Fruit fly (Drosophila melanogaster) whole organism, embryonic: ENCODE results near the gene CG7054.

Experiments used
- Abd-B ChIP-seq: fragments of 200-800 bp; sonication (Bioruptor generic); optimal IDR thresholded peaks from 2 replicates; lab custom pipeline; 2018; ENCODE audit warnings: missing biosample characterization, mild to moderate bottlenecking, missing genetic modification characterization, moderate library complexity
- B-H1 ChIP-seq: fragments of 200-800 bp; sonication (Bioruptor generic); IDR thresholded peaks from 3 replicates; pipeline ENCODE4 v1.3.6; 2022; ENCODE audit warnings: missing biosample characterization, missing genetic modification characterization
- CG10267 ChIP-seq: fragments of 200-800 bp; sonication (Bioruptor generic); optimal IDR thresholded peaks from 2 replicates; lab custom pipeline; 2018; ENCODE audit warnings: missing biosample characterization, mild to moderate bottlenecking, missing genetic modification characterization, moderate library complexity
- CG10565 ChIP-seq: fragments of 200-800 bp; sonication (Bioruptor generic); optimal IDR thresholded peaks from 3 replicates; lab custom pipeline; 2016; ENCODE audit warnings: missing biosample characterization, mild to moderate bottlenecking, missing genetic modification characterization
- CG12219 ChIP-seq: fragments of 200-800 bp; sonication (Bioruptor generic); optimal IDR thresholded peaks from 3 replicates; lab custom pipeline; 2018; ENCODE audit warnings: missing biosample characterization, mild to moderate bottlenecking, missing genetic modification characterization
- CG12236 ChIP-seq: fragments of 200-800 bp; sonication (Bioruptor generic); optimal IDR thresholded peaks from 2 replicates; lab custom pipeline; 2016; ENCODE audit warnings: missing biosample characterization, missing genetic modification characterization
- CG1233 ChIP-seq: fragments of 200-800 bp; sonication (Bioruptor generic); optimal IDR thresholded peaks from 4 replicates; lab custom pipeline; 2018; ENCODE audit warnings: missing biosample characterization, mild to moderate bottlenecking, missing genetic modification characterization
- CG13624 ChIP-seq: fragments of 200-800 bp; sonication (Bioruptor generic); optimal IDR thresholded peaks from 2 replicates; lab custom pipeline; 2016; ENCODE audit warnings: missing biosample characterization, missing genetic modification characterization
- CG14710 ChIP-seq: fragments of 200-800 bp; sonication (Bioruptor generic); optimal IDR thresholded peaks from 3 replicates; lab custom pipeline; 2019; ENCODE audit warnings: missing biosample characterization, mild to moderate bottlenecking, missing genetic modification characterization, moderate library complexity
- CG14965 ChIP-seq: fragments of 200-800 bp; sonication (Bioruptor generic); optimal IDR thresholded peaks from 2 replicates; lab custom pipeline; 2016; ENCODE audit warnings: missing biosample characterization, missing genetic modification characterization, borderline replicate concordance
- CG18619 ChIP-seq: fragments of 200-800 bp; sonication (Bioruptor generic); optimal IDR thresholded peaks from 3 replicates; lab custom pipeline; 2017; ENCODE audit warnings: missing biosample characterization, mild to moderate bottlenecking, missing genetic modification characterization
- CG2199 ChIP-seq: fragments of 200-800 bp; sonication (Bioruptor generic); IDR thresholded peaks from 3 replicates; pipeline ENCODE4 v1.3.6; 2022; ENCODE audit warnings: missing biosample characterization, missing genetic modification characterization
- CG3065 ChIP-seq: fragments of 200-800 bp; sonication (Bioruptor generic); optimal IDR thresholded peaks from 2 replicates; lab custom pipeline; 2016; ENCODE audit warnings: missing biosample characterization, missing genetic modification characterization
- CG33213 ChIP-seq: fragments of 200-800 bp; sonication (Bioruptor generic); optimal IDR thresholded peaks from 3 replicates; lab custom pipeline; 2016; ENCODE audit warnings: missing biosample characterization, missing genetic modification characterization
- CG34422 ChIP-seq: fragments of 200-800 bp; sonication (Bioruptor generic); IDR thresholded peaks from 3 replicates; pipeline ENCODE4 v1.3.6; 2022; ENCODE audit warnings: missing biosample characterization, missing genetic modification characterization
- CG4360 ChIP-seq: fragments of 200-800 bp; sonication (Bioruptor generic); IDR thresholded peaks from 2 replicates; pipeline ENCODE4 v1.3.6; 2022; ENCODE audit warnings: missing biosample characterization, missing genetic modification characterization
- CG4707 ChIP-seq: fragments of 200-800 bp; sonication (Bioruptor generic); optimal IDR thresholded peaks from 2 replicates; lab custom pipeline; 2018; ENCODE audit warnings: missing biosample characterization, mild to moderate bottlenecking, missing genetic modification characterization, moderate library complexity
- CG5180 ChIP-seq: fragments of 200-800 bp; sonication (Bioruptor generic); optimal IDR thresholded peaks from 3 replicates; lab custom pipeline; 2017; ENCODE audit warnings: missing biosample characterization, missing genetic modification characterization, mild to moderate bottlenecking, moderate library complexity, missing genetic modification reagents
- CG7372 ChIP-seq: fragments of 200-800 bp; sonication (Bioruptor generic); IDR thresholded peaks from 2 replicates; pipeline ENCODE4 v1.3.6; 2022; ENCODE audit warnings: missing biosample characterization, missing genetic modification characterization
- CG7928 ChIP-seq: fragments of 200-800 bp; sonication (Bioruptor generic); optimal IDR thresholded peaks from 2 replicates; lab custom pipeline; 2017; ENCODE audit warnings: missing biosample characterization, mild to moderate bottlenecking, missing genetic modification characterization
- CG8089 ChIP-seq: fragments of 200-800 bp; sonication (Bioruptor generic); optimal IDR thresholded peaks from 3 replicates; lab custom pipeline; 2016; ENCODE audit warnings: missing biosample characterization, missing genetic modification characterization
- CG8924 ChIP-seq: fragments of 200-800 bp; optimal IDR thresholded peaks from 3 replicates; lab custom pipeline; 2019; ENCODE audit warnings: missing biosample characterization, mild to moderate bottlenecking, missing genetic modification characterization, moderate library complexity
- CG9876 ChIP-seq: fragments of 200-800 bp; sonication (Bioruptor generic); optimal IDR thresholded peaks from 2 replicates; lab custom pipeline; 2016; ENCODE audit warnings: missing biosample characterization, missing genetic modification characterization
- Dek ChIP-seq: fragments of 200-800 bp; sonication (Bioruptor generic); optimal IDR thresholded peaks from 3 replicates; lab custom pipeline; 2019; ENCODE audit warnings: missing biosample characterization, mild to moderate bottlenecking, missing genetic modification characterization, moderate library complexity
- Ets65A ChIP-seq: fragments of 200-800 bp; sonication (Bioruptor generic); peaks from one replicate; lab custom pipeline; 2016; ENCODE audit warnings: missing biosample characterization, missing genetic modification characterization
- Ets97D ChIP-seq: fragments of 200-800 bp; sonication (Bioruptor generic); optimal IDR thresholded peaks from 3 replicates; lab custom pipeline; 2016; ENCODE audit warnings: missing biosample characterization, missing genetic modification characterization
- Fer3 ChIP-seq: fragments of 200-800 bp; sonication (Bioruptor generic); optimal IDR thresholded peaks from 2 replicates; lab custom pipeline; 2018; ENCODE audit warnings: missing biosample characterization, mild to moderate bottlenecking, missing genetic modification characterization, moderate library complexity
- Hr3 ChIP-seq: fragments of 200-800 bp; sonication (Bioruptor generic); optimal IDR thresholded peaks from 3 replicates; lab custom pipeline; 2016; ENCODE audit warnings: missing biosample characterization, missing genetic modification characterization
- Hsf ChIP-seq: fragments of 200-800 bp; sonication (Bioruptor generic); optimal IDR thresholded peaks from 3 replicates; lab custom pipeline; 2016; ENCODE audit warnings: missing biosample characterization, missing genetic modification characterization
- NC2α ChIP-seq: fragments of 200-800 bp; sonication (Bioruptor generic); optimal IDR thresholded peaks from 2 replicates; lab custom pipeline; 2016; ENCODE audit warnings: missing biosample characterization, missing genetic modification characterization
- Oaz ChIP-seq: fragments of 200-800 bp; sonication (Bioruptor generic); IDR thresholded peaks from 2 replicates; pipeline ENCODE4 v1.3.6; 2022; ENCODE audit warnings: missing biosample characterization, missing genetic modification characterization
- Sox102F ChIP-seq: fragments of 200-800 bp; sonication (Bioruptor generic); optimal IDR thresholded peaks from 2 replicates; lab custom pipeline; 2018; ENCODE audit warnings: missing biosample characterization, mild to moderate bottlenecking, missing genetic modification characterization, moderate library complexity
- amos ChIP-seq: fragments of 200-800 bp; sonication (Bioruptor generic); IDR thresholded peaks from 2 replicates; pipeline ENCODE4 v1.3.6; 2022; ENCODE audit warnings: missing biosample characterization, missing genetic modification characterization; ENCODE audit not compliant: partially characterized antibody
- az2 ChIP-seq: fragments of 200-800 bp; sonication (Bioruptor generic); optimal IDR thresholded peaks from 3 replicates; lab custom pipeline; 2016; ENCODE audit warnings: missing biosample characterization, missing genetic modification characterization
- cg ChIP-seq: fragments of 200-800 bp; sonication (Bioruptor generic); optimal IDR thresholded peaks from 3 replicates; lab custom pipeline; 2019; ENCODE audit warnings: missing biosample characterization, mild to moderate bottlenecking, missing genetic modification characterization, moderate library complexity
- chn ChIP-seq: fragments of 200-800 bp; sonication (Bioruptor generic); optimal IDR thresholded peaks from 2 replicates; lab custom pipeline; 2016; ENCODE audit warnings: missing biosample characterization, missing genetic modification characterization
- croc ChIP-seq: fragments of 200-800 bp; sonication (Bioruptor generic); conservative IDR thresholded peaks from 3 replicates; pipeline ENCODE4 v1.3.6; 2022; ENCODE audit warnings: missing biosample characterization, missing genetic modification characterization
- en ChIP-seq: fragments of 200-800 bp; sonication (Bioruptor generic); optimal IDR thresholded peaks from 2 replicates; lab custom pipeline; 2016; ENCODE audit warnings: missing biosample characterization, missing genetic modification characterization
- grau ChIP-seq: fragments of 200-800 bp; optimal IDR thresholded peaks from 3 replicates; lab custom pipeline; 2019; ENCODE audit warnings: missing biosample characterization, mild to moderate bottlenecking, missing genetic modification characterization, moderate library complexity
- hb ChIP-seq: fragments of 200-800 bp; sonication (Bioruptor generic); IDR thresholded peaks from 3 replicates; pipeline ENCODE4 v1.3.6; 2022; ENCODE audit warnings: missing biosample characterization, missing genetic modification characterization; ENCODE audit not compliant: partially characterized antibody
- kay ChIP-seq: fragments of 200-800 bp; sonication (Bioruptor generic); optimal IDR thresholded peaks from 2 replicates; lab custom pipeline; 2016; ENCODE audit warnings: missing biosample characterization, missing genetic modification characterization
- lab ChIP-seq: fragments of 200-800 bp; sonication (Bioruptor generic); optimal IDR thresholded peaks from 3 replicates; lab custom pipeline; 2017; ENCODE audit warnings: missing biosample characterization, missing genetic modification characterization, mild to moderate bottlenecking, moderate library complexity, missing genetic modification reagents
- maf-S ChIP-seq: fragments of 200-800 bp; sonication (Bioruptor generic); optimal IDR thresholded peaks from 2 replicates; lab custom pipeline; 2016; ENCODE audit warnings: missing biosample characterization, missing genetic modification characterization
- oc ChIP-seq: fragments of 200-800 bp; sonication (Bioruptor generic); optimal IDR thresholded peaks from 2 replicates; lab custom pipeline; 2018; ENCODE audit warnings: missing biosample characterization, mild to moderate bottlenecking, missing genetic modification characterization, moderate library complexity
- ro ChIP-seq: fragments of 200-800 bp; sonication (Bioruptor generic); IDR thresholded peaks from 2 replicates; pipeline ENCODE4 v1.3.6; 2022; ENCODE audit warnings: missing biosample characterization, missing genetic modification characterization
- sim ChIP-seq: fragments of 200-800 bp; sonication (Bioruptor generic); IDR thresholded peaks from 2 replicates; pipeline ENCODE4 v1.3.6; 2022; ENCODE audit warnings: missing biosample characterization, missing genetic modification characterization
- slou ChIP-seq: fragments of 200-800 bp; sonication (Bioruptor generic); optimal IDR thresholded peaks from 3 replicates; lab custom pipeline; 2016; ENCODE audit warnings: missing biosample characterization, missing genetic modification characterization
- so ChIP-seq: fragments of 200-800 bp; sonication (Bioruptor generic); IDR thresholded peaks from 3 replicates; pipeline ENCODE4 v1.3.6; 2022; ENCODE audit warnings: missing biosample characterization, missing genetic modification characterization
- trem ChIP-seq: fragments of 200-800 bp; optimal IDR thresholded peaks from 3 replicates; lab custom pipeline; 2019; ENCODE audit warnings: missing biosample characterization, mild to moderate bottlenecking, missing genetic modification characterization, moderate library complexity
- vnd ChIP-seq: fragments of 200-800 bp; sonication (Bioruptor generic); IDR thresholded peaks from 3 replicates; pipeline ENCODE4 v1.3.6; 2022; ENCODE audit warnings: missing biosample characterization, missing genetic modification characterization; ENCODE audit not compliant: partially characterized antibody
- wor ChIP-seq: fragments of 200-800 bp; sonication (Bioruptor generic); IDR thresholded peaks from 2 replicates; pipeline ENCODE4 v1.3.6; 2022; ENCODE audit warnings: missing biosample characterization, missing genetic modification characterization
- z ChIP-seq: fragments of 200-800 bp; sonication (Bioruptor generic); IDR thresholded peaks from 3 replicates; pipeline ENCODE4 v1.3.6; 2022; ENCODE audit warnings: missing biosample characterization, missing genetic modification characterization

The CG7054 gene

DNA sequence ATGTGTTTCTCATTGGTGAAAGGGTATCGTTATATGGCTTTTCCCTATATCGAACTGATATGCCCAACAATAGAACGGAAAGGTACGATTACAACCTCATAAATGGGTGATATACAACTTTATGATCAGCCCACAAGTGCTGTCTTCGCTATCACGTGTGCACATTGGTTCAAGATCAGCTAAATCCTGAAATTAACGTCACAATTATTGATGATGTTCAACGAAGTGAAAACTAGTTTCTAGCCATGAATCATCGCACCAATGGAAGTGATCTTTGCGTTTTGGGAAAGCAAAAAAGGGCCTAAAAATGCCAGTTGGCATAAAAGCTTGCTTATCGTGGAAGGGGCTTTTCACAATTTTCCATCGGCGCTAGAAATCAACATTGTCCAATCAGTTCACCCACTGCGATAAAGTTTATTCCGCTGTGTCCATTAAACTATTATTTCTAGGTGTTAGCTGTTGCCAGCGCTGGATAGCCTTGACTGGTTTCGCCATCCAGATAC lies at the start of gene CG7054 (continued):
- TF ChIP-seq trem (no peak), sim (no peak), en (GFP tag; lab: Kevin White, UChicago) (no peak), slou (no peak), maf-S (GFP tag; lab: Kevin White, UChicago) (no peak), Ets97D (GFP tag; lab: Kevin White, UChicago) (no peak), CG7928 (GFP tag; lab: Kevin White, UChicago) (no peak), CG1233 (peak; percentile 13), CG14710 (no peak), Hr3 (GFP tag; lab: Kevin White, UChicago) (no peak), CG18619 (GFP tag; lab: Kevin White, UChicago) (no peak), amos (GFP tag; lab: Robert Waterston, UW) (no peak; the same call in 1 of the 2 replicates), CG34422 (GFP tag; lab: Robert Waterston, UW) (no peak), CG10565 (no peak), Abd-B (GFP tag; lab: Kevin White, UChicago) (peak; percentile 32), croc (no peak), CG4707 (GFP tag; lab: Kevin White, UChicago) (no peak), oc (tag; lab: Kevin White, UChicago) (peak; percentile 9), CG2199 (GFP tag; lab: Robert Waterston, UW) (no peak), Ets65A (GFP tag; lab: Kevin White, UChicago) (no peak), hb (no peak), CG3065 (GFP tag; lab: Kevin White, UChicago) (no peak), lab (peak; percentile 50), Oaz (GFP tag; lab: Robert Waterston, UW) (no peak), Fer3 (tag; lab: Kevin White, UChicago) (peak; percentile 45), CG13624 (GFP tag; lab: Kevin White, UChicago) (no peak), Hsf (GFP tag; lab: Kevin White, UChicago) (no peak), CG14965 (GFP tag; lab: Kevin White, UChicago) (no peak), Dek (tag; lab: Kevin White, UChicago) (no peak), az2 (no peak), cg (GFP tag; lab: Kevin White, UChicago) (no peak), CG33213 (GFP tag; lab: Kevin White, UChicago) (no peak), CG8924 (tag; lab: Kevin White, UChicago) (no peak), CG12236 (GFP tag; lab: Kevin White, UChicago) (no peak), chn (GFP tag; lab: Kevin White, UChicago) (no peak), so (GFP tag; lab: Robert Waterston, UW) (no peak), CG7372 (GFP tag; lab: Robert Waterston, UW) (0 out of 2 replicates have a peak, but pooled peaks have one; percentile 38), CG4360 (GFP tag; lab: Robert Waterston, UW) (no peak), kay (GFP tag; lab: Kevin White, UChicago) (peak; percentile 90), wor (no peak), NC2α (GFP tag; lab: Kevin White, UChicago) (no peak), CG5180 (no peak), grau (peak; percentile 35), ro (GFP tag; lab: Robert Waterston, UW) (no peak), B-H1 (GFP tag; lab: Robert Waterston, UW) (no peak), CG9876 (GFP tag; lab: Kevin White, UChicago) (no peak), CG8089 (no peak), Sox102F (GFP tag; lab: Kevin White, UChicago) (peak; percentile 32), vnd (GFP tag; lab: Robert Waterston, UW) (no peak), CG10267 (no peak), z (GFP tag; lab: Robert Waterston, UW) (no peak), CG12219 (GFP tag; lab: Kevin White, UChicago) (peak; percentile 9)
